Worm (Caenorhabditis elegans): ENCODE measurements around the gene mrpl-45.

mrpl-45 gene

ce11 chrIII:1218221-1218620 is 16.4 kb upstream of the mrpl-45 start (continued):
- TF ChIP-seq lsy-2 (tag; optimal IDR thresholded peaks at IDR 0.05) (peak in 1 of 2 experiments; percentile 2), hif-1 (tag; optimal IDR thresholded peaks at IDR 0.05) (peak in 1 of 2 experiments; percentile 22), nhr-25 (tag; optimal IDR thresholded peaks at IDR 0.05; ENCODE audit: borderline replicate concordance, insufficient read depth) (no peak), dve-1 (tag; optimal IDR thresholded peaks at IDR 0.05; ENCODE audit: insufficient read depth) (peak; percentile 3), nhr-42 (GFP tag; IDR thresholded peaks at IDR 0.05) (0 out of 2 replicates have a peak, but pooled peaks have one; percentile 7), fos-1 (tag; optimal IDR thresholded peaks at IDR 0.05) (no peak), ztf-7 (tag; optimal IDR thresholded peaks at IDR 0.05) (no peak), ces-1 (GFP tag; optimal IDR thresholded peaks at IDR 0.05) (no peak), duxl-1 (tag; optimal IDR thresholded peaks at IDR 0.05; ENCODE audit: poor library complexity) (no peak), gei-8 (GFP tag; optimal IDR thresholded peaks at IDR 0.05) (no peak), aly-2 (tag; optimal IDR thresholded peaks at IDR 0.05) (no peak), nhr-237 (tag; optimal IDR thresholded peaks at IDR 0.05) (no peak), tra-1 (GFP tag; IDR thresholded peaks at IDR 0.05) (no peak), lin-13 (GFP tag; optimal IDR thresholded peaks at IDR 0.05) (peak; percentile 55), Y75B8A.6 (GFP tag; IDR thresholded peaks at IDR 0.05) (no peak), ceh-82 (tag; optimal IDR thresholded peaks at IDR 0.05) (no peak), lim-7 (GFP tag; IDR thresholded peaks at IDR 0.05) (peak; percentile 68; the same call in 1 of the 2 replicates), lin-39 (tag; optimal IDR thresholded peaks at IDR 0.05) (no peak), nhr-10 (tag; optimal IDR thresholded peaks at IDR 0.05) (no peak), arid-1 (GFP tag; conservative IDR thresholded peaks at IDR 0.05) (peak; percentile 57; the same call in 1 of the 2 replicates), snpc-4 (tag; optimal IDR thresholded peaks at IDR 0.05) (no peak), dpl-1 (GFP tag; optimal IDR thresholded peaks at IDR 0.05) (no peak), mdt-29 (GFP tag; IDR thresholded peaks at IDR 0.05) (no peak), nhr-11 (tag; optimal IDR thresholded peaks at IDR 0.05) (no peak), ceh-20 (GFP tag; IDR thresholded peaks at IDR 0.05) (no peak), T20F7.1 (GFP tag; optimal IDR thresholded peaks at IDR 0.05) (no peak), Y105C5A.15 (GFP tag; IDR thresholded peaks at IDR 0.05) (0 out of 2 replicates have a peak, but pooled peaks have one; percentile 38), spr-3 (GFP tag; optimal IDR thresholded peaks at IDR 0.05) (peak; percentile 8), unc-130 (GFP tag; optimal IDR thresholded peaks at IDR 0.05) (peak; percentile 24), hmg-1.1 (GFP tag; IDR thresholded peaks at IDR 0.05) (no peak), zip-11 (GFP tag; IDR thresholded peaks at IDR 0.05) (0 out of 2 replicates have a peak, but pooled peaks have one; percentile 38), pqm-1 (tag; optimal IDR thresholded peaks at IDR 0.05) (no peak), skn-1 (tag; optimal IDR thresholded peaks at IDR 0.05) (no peak), lin-38 (GFP tag; IDR thresholded peaks at IDR 0.05) (peak; percentile 65), nhr-28 (tag; optimal IDR thresholded peaks at IDR 0.05) (no peak), cey-2 (tag; optimal IDR thresholded peaks at IDR 0.05; ENCODE audit: borderline replicate concordance, insufficient read depth) (no peak), php-3 (GFP tag; IDR thresholded peaks at IDR 0.05) (no peak), egl-43 (GFP tag; IDR thresholded peaks at IDR 0.05) (peak; percentile 71; the same call in 1 of the 2 replicates), Y5F2A.4 (GFP tag; optimal IDR thresholded peaks at IDR 0.05) (no peak), ceh-62 (tag; optimal IDR thresholded peaks at IDR 0.05) (no peak), F26F4.8 (GFP tag; conservative IDR thresholded peaks at IDR 0.05) (no peak), zag-1 (tag; optimal IDR thresholded peaks at IDR 0.05) (no peak), hlh-11 (tag; optimal IDR thresholded peaks at IDR 0.05) (peak; percentile 13), nhr-111 (GFP tag; optimal IDR thresholded peaks at IDR 0.05) (no peak), zfp-2 (tag; optimal IDR thresholded peaks at IDR 0.05) (no peak), sdz-12 (GFP tag; optimal IDR thresholded peaks at IDR 0.05) (no peak), Y48G9A.11 (GFP tag; IDR thresholded peaks at IDR 0.05) (no peak), zfp-3 (GFP tag; conservative IDR thresholded peaks at IDR 0.05) (no peak), lir-3 (tag; optimal IDR thresholded peaks at IDR 0.05) (no peak), unc-62 (GFP tag; optimal IDR thresholded peaks at IDR 0.05 in 1 of 2) (peak in 1 of 2 experiments; percentile 36), unc-62 (tag; optimal IDR thresholded peaks at IDR 0.05) (no peak)

Measured in whole organism, L4 larva.